Worm (Caenorhabditis elegans): ENCODE measurements around the gene har-1.

The har-1 gene

ce11 chrIII:4187845-4188244, 36.0 kb downstream of the har-1 start, which contains the start of gene R74.2:
R74.2 (plus strand) TSS chrIII:4188160.
- no peak for TF ChIP-seq dpl-1 (GFP tag; optimal IDR thresholded peaks at IDR 0.05)
- peak; percentile 98 for TF ChIP-seq blmp-1 (tag; optimal IDR thresholded peaks at IDR 0.05)
- no peak for TF ChIP-seq zip-4 (GFP tag; optimal IDR thresholded peaks at IDR 0.05)
- no peak for TF ChIP-seq egl-27 (tag; optimal IDR thresholded peaks at IDR 0.05)

DNA sequence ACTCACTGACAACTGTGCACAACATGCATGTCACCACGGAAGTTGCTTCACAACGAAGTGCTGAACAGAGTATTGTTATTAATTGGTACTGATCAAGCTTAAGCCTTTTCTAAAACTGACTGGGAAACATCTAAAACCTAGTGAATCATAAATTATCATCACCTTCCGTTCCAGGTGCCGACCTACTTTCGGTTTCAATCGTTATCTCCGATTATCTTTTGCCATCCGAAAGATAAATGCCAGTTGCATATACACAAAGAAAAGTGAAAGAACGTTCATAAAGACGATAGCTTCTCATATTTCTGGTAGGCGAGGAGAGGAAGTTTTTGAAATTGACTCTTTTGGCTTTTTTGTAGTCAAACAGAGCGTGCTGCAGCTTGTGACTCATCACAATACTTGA, 37.7 kb downstream of the har-1 start:
- TF ChIP-seq blmp-1 (tag; optimal IDR thresholded peaks at IDR 0.05): peak; percentile 98
- peak in 2 of 6 experiments; percentile 50 to 70 for TF ChIP-seq elt-3 (tag; optimal IDR thresholded peaks at IDR 0.05)
- no peak for TF ChIP-seq mef-2 (tag; optimal IDR thresholded peaks at IDR 0.05)

DNA sequence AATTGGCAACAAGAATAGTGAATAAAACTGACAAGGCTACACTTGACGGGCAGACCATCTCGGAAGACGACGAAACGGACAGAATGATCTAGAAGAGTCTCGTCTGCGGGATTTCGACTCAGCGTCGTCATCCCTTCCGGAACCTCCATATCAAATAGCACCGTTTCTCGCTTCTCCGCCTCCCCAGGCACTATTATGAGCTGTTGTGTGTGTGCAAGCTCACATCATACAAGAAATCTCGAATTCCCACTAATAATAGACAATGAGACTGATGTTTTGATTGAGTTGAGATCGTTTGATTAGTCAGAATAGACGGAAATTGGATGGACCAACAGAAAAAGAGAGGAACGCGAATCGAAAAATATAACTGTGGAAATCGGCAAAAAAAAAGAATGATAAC, 38.4 kb downstream of the har-1 start, which contains the start of gene spp-28:
spp-28 (minus strand) TSS at position 101 of the 400 bp plus-strand sequence.
- TF ChIP-seq jun-1 (tag; optimal IDR thresholded peaks at IDR 0.05) (no peak), ceh-82 (tag; optimal IDR thresholded peaks at IDR 0.05) (no peak), pag-3 (tag; optimal IDR thresholded peaks at IDR 0.05; ENCODE audit: borderline replicate concordance, insufficient read depth) (no peak), lin-14 (GFP tag; optimal IDR thresholded peaks at IDR 0.05) (no peak), dsc-1 (tag; optimal IDR thresholded peaks at IDR 0.05) (no peak), unc-98 (GFP tag; IDR thresholded peaks at IDR 0.05) (no peak), skn-1 (tag; optimal IDR thresholded peaks at IDR 0.05) (no peak), nhr-12 (tag; optimal IDR thresholded peaks at IDR 0.05) (no peak), C16A3.4 (tag; optimal IDR thresholded peaks at IDR 0.05) (no peak), snpc-4 (tag; optimal IDR thresholded peaks at IDR 0.05) (no peak), alr-1 (tag; optimal IDR thresholded peaks at IDR 0.05; ENCODE audit: borderline replicate concordance) (no peak), lin-39 (tag; optimal IDR thresholded peaks at IDR 0.05) (no peak), unc-86 (tag; optimal IDR thresholded peaks at IDR 0.05) (no peak), nhr-71 (tag; optimal IDR thresholded peaks at IDR 0.05) (no peak)

DNA sequence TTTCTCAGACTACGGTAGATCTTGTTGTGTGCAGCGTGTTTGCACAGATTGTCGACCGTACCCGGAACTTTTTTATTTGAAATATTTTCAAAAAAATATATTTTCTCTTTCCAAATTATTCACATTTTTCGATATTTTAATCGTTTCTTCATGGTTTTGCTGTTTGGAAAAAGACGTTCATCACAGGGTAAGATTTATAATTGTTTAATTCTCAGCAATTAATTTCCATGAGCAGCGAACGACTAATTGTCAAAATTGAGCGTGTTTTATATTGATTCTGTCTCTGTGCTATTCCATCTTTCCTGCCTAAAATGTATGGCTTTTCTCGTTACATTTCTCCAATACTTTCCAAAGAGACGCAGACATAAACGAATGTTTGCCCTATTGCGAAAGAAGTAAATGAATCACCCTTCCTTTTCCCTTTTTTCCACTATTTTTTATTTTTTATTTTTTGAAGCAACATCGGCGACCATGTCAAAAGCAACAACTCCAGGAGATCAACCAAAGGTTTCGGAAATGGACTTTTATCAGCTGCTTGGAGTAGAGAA, 39.3 kb downstream of the har-1 start, which contains the start of gene dnj-16:
dnj-16 (plus strand) TSS at position 51 of the 548 bp plus-strand sequence.
- TF ChIP-seq fos-1 (tag; optimal IDR thresholded peaks at IDR 0.05) (peak; percentile 56), zip-4 (GFP tag; optimal IDR thresholded peaks at IDR 0.05) (peak; percentile 34), mep-1 (tag; optimal IDR thresholded peaks at IDR 0.05) (peak; percentile 60), efl-1 (optimal IDR thresholded peaks at IDR 0.05) (peak; percentile 24 to 41), efl-1 (GFP tag; optimal IDR thresholded peaks at IDR 0.05 in 1 of 2) (peak; percentile 15 to 86), jun-1 (tag; optimal IDR thresholded peaks at IDR 0.05) (peak; percentile 18), snu-23 (GFP tag; optimal IDR thresholded peaks at IDR 0.05) (peak; percentile 17), nhr-47 (tag; optimal IDR thresholded peaks at IDR 0.05) (peak; percentile 8), ceh-82 (tag; optimal IDR thresholded peaks at IDR 0.05) (peak; percentile 12 to 73 (median 14)), skn-1 (tag; optimal IDR thresholded peaks at IDR 0.05) (peak; percentile 29), dpl-1 (GFP tag; optimal IDR thresholded peaks at IDR 0.05) (peak in 1 of 3 experiments; percentile 20), hpl-2 (GFP tag; optimal IDR thresholded peaks at IDR 0.05) (peak; percentile 43), nhr-77 (tag; optimal IDR thresholded peaks at IDR 0.05) (no peak), lin-14 (GFP tag; optimal IDR thresholded peaks at IDR 0.05) (peak; percentile 66), lsy-2 (tag; optimal IDR thresholded peaks at IDR 0.05) (peak; percentile 14 to 62), lin-35 (GFP tag; optimal IDR thresholded peaks at IDR 0.05) (peak in 1 of 2 experiments; percentile 40), lin-15B (tag; optimal IDR thresholded peaks at IDR 0.05) (peak; percentile 6), ceh-8 (GFP tag; optimal IDR thresholded peaks at IDR 0.05) (peak; percentile 19), blmp-1 (tag; optimal IDR thresholded peaks at IDR 0.05) (peak; percentile 80), egl-13 (tag; optimal IDR thresholded peaks at IDR 0.05) (no peak), rnt-1 (tag; optimal IDR thresholded peaks at IDR 0.05) (peak; percentile 24), nhr-85 (tag) (peak; percentile 19), swsn-7 (tag; optimal IDR thresholded peaks at IDR 0.05) (no peak), nhr-237 (tag; optimal IDR thresholded peaks at IDR 0.05) (peak; percentile 25), nhr-11 (tag; optimal IDR thresholded peaks at IDR 0.05) (no peak), aha-1 (tag; optimal IDR thresholded peaks at IDR 0.05) (no peak), nhr-71 (tag; optimal IDR thresholded peaks at IDR 0.05) (peak; percentile 31), C34B4.2 (tag; optimal IDR thresholded peaks at IDR 0.05) (no peak)
